Fruit fly (Drosophila melanogaster) whole organism, embryonic: Measurements from ENCODE around the gene CG15602.

ENCODE experiments used
- Aef1 ChIP-seq: fragments of 200-800 bp; sonication (Bioruptor generic); IDR thresholded peaks from 3 replicates; pipeline ENCODE4 v1.3.6; 2022; ENCODE audit warnings: missing biosample characterization, missing genetic modification characterization
- CG10209 ChIP-seq: fragments of 200-800 bp; sonication (Bioruptor generic); optimal IDR thresholded peaks from 3 replicates; lab custom pipeline; 2017; ENCODE audit warnings: missing biosample characterization, mild to moderate bottlenecking, missing genetic modification characterization, missing genetic modification reagents
- CG10543 ChIP-seq: fragments of 200-800 bp; sonication (Bioruptor generic); optimal IDR thresholded peaks from 3 replicates; lab custom pipeline; 2017; ENCODE audit warnings: missing biosample characterization, mild to moderate bottlenecking, missing genetic modification characterization, moderate library complexity
- CG1602 ChIP-seq: fragments of 200-800 bp; sonication (Bioruptor generic); optimal IDR thresholded peaks from 3 replicates; lab custom pipeline; 2016; ENCODE audit warnings: missing biosample characterization, missing genetic modification characterization
- CG16813 ChIP-seq: fragments of 200-800 bp; sonication (Bioruptor generic); IDR thresholded peaks from 3 replicates; pipeline ENCODE4 v1.3.6; 2022; ENCODE audit warnings: missing biosample characterization, missing genetic modification characterization; ENCODE audit not compliant: partially characterized antibody
- CG17186 ChIP-seq: fragments of 200-800 bp; sonication (Bioruptor generic); optimal IDR thresholded peaks from 3 replicates; lab custom pipeline; 2017; ENCODE audit warnings: missing biosample characterization, missing genetic modification reagents, missing genetic modification characterization
- CG17359 ChIP-seq: fragments of 200-800 bp; sonication (Bioruptor generic); optimal IDR thresholded peaks from 3 replicates; lab custom pipeline; 2018; ENCODE audit warnings: missing biosample characterization, mild to moderate bottlenecking, missing genetic modification characterization, moderate library complexity
- CG2875 ChIP-seq: fragments of 200-800 bp; sonication (Bioruptor generic); optimal IDR thresholded peaks from 2 replicates; lab custom pipeline; 2017; ENCODE audit warnings: missing biosample characterization, mild to moderate bottlenecking, missing genetic modification characterization, missing genetic modification reagents
- CG32767 ChIP-seq: fragments of 200-800 bp; sonication (Bioruptor generic); IDR thresholded peaks from 2 replicates; pipeline ENCODE4 v1.3.6; 2022; ENCODE audit warnings: missing biosample characterization, missing genetic modification characterization
- CG3281 ChIP-seq: fragments of 200-800 bp; sonication (Bioruptor generic); optimal IDR thresholded peaks from 3 replicates; lab custom pipeline; 2017; ENCODE audit warnings: missing biosample characterization, mild to moderate bottlenecking, missing genetic modification characterization
- CG3838 ChIP-seq: fragments of 200-800 bp; sonication (Bioruptor generic); optimal IDR thresholded peaks from 3 replicates; lab custom pipeline; 2016; ENCODE audit warnings: missing biosample characterization, missing genetic modification characterization
- CG3847 ChIP-seq: fragments of 200-800 bp; sonication (Bioruptor generic); IDR thresholded peaks from 2 replicates; pipeline ENCODE4 v1.3.6; 2022; ENCODE audit warnings: missing biosample characterization, missing genetic modification characterization
- CG3995 ChIP-seq: fragments of 200-800 bp; sonication (Bioruptor generic); optimal IDR thresholded peaks from 3 replicates; lab custom pipeline; 2016; ENCODE audit warnings: missing biosample characterization, missing genetic modification characterization
- CG4617 ChIP-seq: fragments of 200-800 bp; sonication (Bioruptor generic); optimal IDR thresholded peaks from 3 replicates; lab custom pipeline; 2016; ENCODE audit warnings: missing biosample characterization, missing genetic modification characterization, borderline replicate concordance
- CG4707 ChIP-seq: fragments of 200-800 bp; sonication (Bioruptor generic); optimal IDR thresholded peaks from 2 replicates; lab custom pipeline; 2018; ENCODE audit warnings: missing biosample characterization, mild to moderate bottlenecking, missing genetic modification characterization, moderate library complexity
- CG6791 ChIP-seq: fragments of 200-800 bp; sonication (Bioruptor generic); IDR thresholded peaks from 3 replicates; pipeline ENCODE4 v1.3.6; 2022; ENCODE audit warnings: missing biosample characterization, missing genetic modification characterization; ENCODE audit not compliant: partially characterized antibody
- CG8765 ChIP-seq: fragments of 200-800 bp; sonication (Bioruptor generic); IDR thresholded peaks from 2 replicates; pipeline ENCODE4 v1.3.6; 2022; ENCODE audit warnings: missing biosample characterization, missing genetic modification characterization
- CG9437 ChIP-seq: fragments of 200-800 bp; sonication (Bioruptor generic); optimal IDR thresholded peaks from 2 replicates; lab custom pipeline; 2018; ENCODE audit warnings: missing biosample characterization, mild to moderate bottlenecking, missing genetic modification characterization
- CG9817 ChIP-seq: fragments of 200-800 bp; sonication (Bioruptor generic); optimal IDR thresholded peaks from 2 replicates; lab custom pipeline; 2018; ENCODE audit warnings: missing biosample characterization, mild to moderate bottlenecking, missing genetic modification characterization, moderate library complexity
- Dbx ChIP-seq: fragments of 200-800 bp; sonication (Bioruptor generic); IDR thresholded peaks from 3 replicates; pipeline ENCODE4 v1.3.6; 2022; ENCODE audit warnings: missing biosample characterization, missing genetic modification characterization
- Ets97D ChIP-seq: fragments of 200-800 bp; sonication (Bioruptor generic); optimal IDR thresholded peaks from 3 replicates; lab custom pipeline; 2016; ENCODE audit warnings: missing biosample characterization, missing genetic modification characterization
- Fer1 ChIP-seq: fragments of 200-800 bp; sonication (Bioruptor generic); optimal IDR thresholded peaks from 2 replicates; lab custom pipeline; 2017; ENCODE audit warnings: missing biosample characterization, mild to moderate bottlenecking, missing genetic modification characterization
- Gug ChIP-seq: fragments of 200-800 bp; sonication (Bioruptor generic); IDR thresholded peaks from 4 replicates; pipeline ENCODE4 v1.3.6; 2022; ENCODE audit warnings: missing biosample characterization, missing genetic modification characterization
- H2.0 ChIP-seq: fragments of 200-800 bp; sonication (Bioruptor generic); IDR thresholded peaks from 2 replicates; pipeline ENCODE4 v1.3.6; 2022; ENCODE audit warnings: missing biosample characterization, missing genetic modification characterization
- HLH3B ChIP-seq: fragments of 200-800 bp; sonication (Bioruptor generic); IDR thresholded peaks from 2 replicates; pipeline ENCODE4 v1.3.6; 2022; ENCODE audit warnings: missing biosample characterization, missing genetic modification characterization
- HmgZ ChIP-seq: fragments of 200-800 bp; sonication (Bioruptor generic); optimal IDR thresholded peaks from 2 replicates; lab custom pipeline; 2018; ENCODE audit warnings: missing biosample characterization, mild to moderate bottlenecking, missing genetic modification characterization
- Hmx ChIP-seq: fragments of 200-800 bp; sonication (Bioruptor generic); optimal IDR thresholded peaks from 2 replicates; lab custom pipeline; 2016; ENCODE audit warnings: missing biosample characterization, missing genetic modification characterization
- Hsf ChIP-seq: fragments of 200-800 bp; sonication (Bioruptor generic); optimal IDR thresholded peaks from 3 replicates; lab custom pipeline; 2016; ENCODE audit warnings: missing biosample characterization, missing genetic modification characterization
- Lhr ChIP-seq: fragments of 200-800 bp; sonication (Bioruptor generic); optimal IDR thresholded peaks from 3 replicates; lab custom pipeline; 2017; ENCODE audit warnings: mild to moderate bottlenecking, missing biosample characterization, missing genetic modification reagents, missing genetic modification characterization
- Mrtf ChIP-seq: fragments of 200-800 bp; sonication (Bioruptor generic); IDR thresholded peaks from 3 replicates; pipeline ENCODE4 v1.3.6; 2022; ENCODE audit warnings: missing biosample characterization, missing genetic modification characterization
- Spps ChIP-seq: fragments of 200-800 bp; sonication (Bioruptor generic); optimal IDR thresholded peaks from 2 replicates; lab custom pipeline; 2018; ENCODE audit warnings: missing biosample characterization, mild to moderate bottlenecking, missing genetic modification characterization
- Sry-β ChIP-seq: fragments of 200-800 bp; sonication (Bioruptor generic); optimal IDR thresholded peaks from 2 replicates; lab custom pipeline; 2018; ENCODE audit warnings: missing biosample characterization, mild to moderate bottlenecking, missing genetic modification characterization, moderate library complexity
- Ssrp ChIP-seq: fragments of 200-800 bp; sonication (Bioruptor generic); optimal IDR thresholded peaks from 2 replicates; lab custom pipeline; 2018; ENCODE audit warnings: missing biosample characterization, mild to moderate bottlenecking, missing genetic modification characterization, moderate library complexity
- Tbp ChIP-seq: fragments of >200 bp; optimal IDR thresholded peaks from 2 replicates; lab custom pipeline; 2018; ENCODE audit warnings: missing biosample characterization, missing genetic modification characterization
- Usf ChIP-seq: fragments of 200-800 bp; sonication (Bioruptor generic); optimal IDR thresholded peaks from 2 replicates; lab custom pipeline; 2017; ENCODE audit warnings: missing genotype, missing biosample characterization, missing genetic modification characterization
- YL-1 ChIP-seq: fragments of 200-800 bp; sonication (Bioruptor generic); optimal IDR thresholded peaks from 3 replicates; lab custom pipeline; 2017; ENCODE audit warnings: missing biosample characterization, mild to moderate bottlenecking, missing genetic modification characterization
- ac ChIP-seq: fragments of 200-800 bp; sonication (Bioruptor generic); optimal IDR thresholded peaks from 3 replicates; lab custom pipeline; 2017; ENCODE audit warnings: missing biosample characterization, mild to moderate bottlenecking, missing genetic modification characterization
- chinmo ChIP-seq: fragments of 200-800 bp; sonication (Bioruptor generic); IDR thresholded peaks from 4 replicates; pipeline ENCODE4 v1.3.6; 2022; ENCODE audit warnings: missing biosample characterization, missing genetic modification characterization; ENCODE audit not compliant: partially characterized antibody
- crc ChIP-seq: fragments of 200-800 bp; sonication (Bioruptor generic); optimal IDR thresholded peaks from 2 replicates; lab custom pipeline; 2016; ENCODE audit warnings: missing biosample characterization, missing genetic modification characterization
- croc ChIP-seq: fragments of 200-800 bp; sonication (Bioruptor generic); conservative IDR thresholded peaks from 3 replicates; pipeline ENCODE4 v1.3.6; 2022; ENCODE audit warnings: missing biosample characterization, missing genetic modification characterization
- dpn ChIP-seq, 2 experiments: fragments of 200-800 bp; sonication (Bioruptor generic); optimal IDR thresholded peaks; 3 replicates each; lab custom pipeline; 2016; ENCODE audit warnings: missing biosample characterization in 2 of 2, missing genetic modification characterization in 2 of 2
- esg ChIP-seq: fragments of 200-800 bp; sonication (Bioruptor generic); conservative IDR thresholded peaks from 2 replicates; pipeline ENCODE4 v1.3.6; 2022; ENCODE audit warnings: missing biosample characterization, missing genetic modification characterization
- gsb ChIP-seq: fragments of 200-800 bp; sonication (Bioruptor generic); IDR thresholded peaks from 2 replicates; pipeline ENCODE4 v1.3.6; 2022; ENCODE audit warnings: missing biosample characterization, missing genetic modification characterization
- jigr1 ChIP-seq: fragments of 200-800 bp; sonication (Bioruptor generic); IDR thresholded peaks from 3 replicates; pipeline ENCODE4 v1.3.6; 2022; ENCODE audit warnings: missing biosample characterization, missing genetic modification characterization
- klu ChIP-seq: fragments of 200-800 bp; sonication (Bioruptor generic); IDR thresholded peaks from 2 replicates; pipeline ENCODE4 v1.3.6; 2022; ENCODE audit warnings: missing biosample characterization, missing genetic modification characterization
- knrl ChIP-seq: fragments of 200-800 bp; sonication (Bioruptor generic); IDR thresholded peaks from 3 replicates; pipeline ENCODE4 v1.3.6; 2022; ENCODE audit warnings: missing biosample characterization, missing genetic modification characterization; ENCODE audit not compliant: partially characterized antibody
- maf-S ChIP-seq: fragments of 200-800 bp; sonication (Bioruptor generic); optimal IDR thresholded peaks from 2 replicates; lab custom pipeline; 2016; ENCODE audit warnings: missing biosample characterization, missing genetic modification characterization
- nmo ChIP-seq: fragments of 200-800 bp; sonication (Bioruptor generic); optimal IDR thresholded peaks from 2 replicates; lab custom pipeline; 2018; ENCODE audit warnings: missing biosample characterization, mild to moderate bottlenecking, missing genetic modification characterization, moderate library complexity
- pho ChIP-seq: fragments of 200-800 bp; sonication (Bioruptor generic); optimal IDR thresholded peaks from 2 replicates; lab custom pipeline; 2016; ENCODE audit warnings: missing biosample characterization, missing genetic modification characterization
- psq ChIP-seq: fragments of 200-800 bp; sonication (Bioruptor generic); optimal IDR thresholded peaks from 2 replicates; lab custom pipeline; 2017; ENCODE audit warnings: missing biosample characterization, missing genetic modification characterization

CG15602 gene

dm6 chrX:15785429-15786239 is 13.6 kb upstream of the CG15602 start, which contains the start of the genes Paf-AHalpha and mRpS30 (continued):
- no peak for TF ChIP-seq H2.0 (GFP tag; lab: Robert Waterston, UW)
- TF ChIP-seq CG10543 (GFP tag; lab: Kevin White, UChicago) = no peak
- TF ChIP-seq gsb (GFP tag; lab: Robert Waterston, UW) = no peak
- no peak for TF ChIP-seq CG3281
- no peak for TF ChIP-seq Sry-β
- no peak for TF ChIP-seq CG9817 (tag; lab: Kevin White, UChicago)
- no peak for TF ChIP-seq CG32767 (GFP tag; lab: Robert Waterston, UW)
- no peak for TF ChIP-seq croc (GFP tag; lab: Robert Waterston, UW)
- no peak for TF ChIP-seq CG16813 (GFP tag; lab: Robert Waterston, UW)
- no peak for TF ChIP-seq crc (GFP tag; lab: Kevin White, UChicago)
- no peak for TF ChIP-seq Aef1 (GFP tag; lab: Robert Waterston, UW)
- no peak for TF ChIP-seq CG6791 (GFP tag; lab: Robert Waterston, UW)
- peak; percentile 53 for TF ChIP-seq Ets97D (GFP tag; lab: Kevin White, UChicago)
- TF ChIP-seq Fer1 (GFP tag; lab: Kevin White, UChicago) = no peak
- TF ChIP-seq jigr1 (GFP tag; lab: Robert Waterston, UW) = no peak
- TF ChIP-seq CG10209 (GFP tag; lab: Kevin White, UChicago) = no peak
- no peak for TF ChIP-seq esg (GFP tag; lab: Robert Waterston, UW)
- peak; percentile 12 for TF ChIP-seq nmo (GFP tag; lab: Kevin White, UChicago)
- TF ChIP-seq Lhr = no peak
- TF ChIP-seq maf-S = no peak
- TF ChIP-seq klu (GFP tag; lab: Robert Waterston, UW) = no peak
- TF ChIP-seq CG8765 = no peak
- TF ChIP-seq CG1602 (GFP tag; lab: Kevin White, UChicago) = no peak
- TF ChIP-seq CG4707 (GFP tag; lab: Kevin White, UChicago) = no peak
- peak in 1 of 2 experiments; percentile 3 for TF ChIP-seq dpn (GFP tag; optimal IDR thresholded peaks at IDR 0.05; lab: Kevin White, UChicago)
- TF ChIP-seq Mrtf (GFP tag; lab: Robert Waterston, UW) = no peak
- TF ChIP-seq Ssrp (tag; lab: Kevin White, UChicago) = no peak
- TF ChIP-seq Hsf (GFP tag; lab: Kevin White, UChicago) = no peak
- TF ChIP-seq CG2875 (GFP tag; lab: Kevin White, UChicago) = no peak
- no peak for TF ChIP-seq Dbx (GFP tag; lab: Robert Waterston, UW)
- 0 out of 3 replicates have a peak, but pooled peaks have one; percentile 36 for TF ChIP-seq knrl
- TF ChIP-seq ac = no peak
- peak; percentile 89 for TF ChIP-seq CG9437
- TF ChIP-seq Gug (GFP tag; lab: Robert Waterston, UW) = no peak
- no peak for TF ChIP-seq CG17359
- peak; percentile 61 for TF ChIP-seq CG4617 (GFP tag; lab: Kevin White, UChicago)
- TF ChIP-seq HmgZ (tag; lab: Kevin White, UChicago) = peak; percentile 13
- TF ChIP-seq chinmo (GFP tag; lab: Robert Waterston, UW) = no peak
- TF ChIP-seq pho (GFP tag; lab: Kevin White, UChicago) = no peak
- no peak for TF ChIP-seq Usf (GFP tag; lab: Kevin White, UChicago)
- TF ChIP-seq CG3847 (GFP tag; lab: Robert Waterston, UW) = no peak
- no peak for TF ChIP-seq CG17186 (GFP tag; lab: Kevin White, UChicago)
- no peak for TF ChIP-seq psq (GFP tag; lab: Kevin White, UChicago)
- no peak for TF ChIP-seq Spps (tag; lab: Kevin White, UChicago)
- TF ChIP-seq YL-1 = peak; percentile 52
- peak; percentile 94 for TF ChIP-seq CG3995 (GFP tag; lab: Kevin White, UChicago)
- TF ChIP-seq CG3838 = no peak
- no peak for TF ChIP-seq HLH3B
- no peak for TF ChIP-seq Hmx (GFP tag; lab: Kevin White, UChicago)
- no peak for TF ChIP-seq Tbp (GFP tag; lab: Kevin White, UChicago)
